Fruit fly (Drosophila melanogaster): ENCODE results near the gene CG8001.

Gene CG8001

DNA sequence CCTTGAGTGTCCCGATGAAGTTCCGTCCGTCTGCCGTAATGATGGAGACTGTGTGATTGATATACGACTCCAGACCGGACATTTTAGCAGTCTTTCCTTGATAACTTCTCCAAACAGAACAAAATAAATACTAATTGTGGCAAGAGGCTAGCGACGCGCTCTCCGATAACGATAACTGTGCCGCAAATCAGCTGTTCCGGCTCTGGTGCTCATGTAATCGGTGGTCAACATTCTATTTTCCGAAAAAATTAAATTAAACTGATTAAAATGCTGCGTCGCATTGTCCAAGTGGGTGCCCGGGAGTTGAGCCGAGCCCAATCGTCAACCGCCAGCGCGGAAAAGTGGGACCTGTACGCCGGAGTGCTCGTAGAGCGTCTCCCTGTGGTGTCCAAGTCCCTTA is 21.3 kb downstream of the CG8001 start, which contains the start of the genes CG2021 and mRpL46 (continued):
- TF ChIP-seq CG1603 (tag; optimal IDR thresholded peaks at IDR 0.05) (no peak), CG17385 (GFP tag; optimal IDR thresholded peaks at IDR 0.05) (no peak), Atf3 (GFP tag; optimal IDR thresholded peaks at IDR 0.05) (no peak), insv (GFP tag; optimal IDR thresholded peaks at IDR 0.05) (no peak), gce (GFP tag; IDR thresholded peaks at IDR 0.05) (no peak), da (GFP tag; optimal IDR thresholded peaks at IDR 0.05) (no peak), Rx (GFP tag; IDR thresholded peaks at IDR 0.05) (no peak), prd (optimal IDR thresholded peaks at IDR 0.05) (no peak), prd (GFP tag; IDR thresholded peaks at IDR 0.05) (no peak), CG12071 (GFP tag; optimal IDR thresholded peaks at IDR 0.05) (no peak), CG11093 (GFP tag; IDR thresholded peaks at IDR 0.05) (no peak), gcm (GFP tag; optimal IDR thresholded peaks at IDR 0.05) (no peak), hbn (GFP tag; IDR thresholded peaks at IDR 0.05; ENCODE audit: partially characterized antibody) (peak; percentile 28; the same call in 1 of the 2 replicates), nmo (GFP tag; optimal IDR thresholded peaks at IDR 0.05) (no peak), bigmax (GFP tag; optimal IDR thresholded peaks at IDR 0.05) (no peak), CoRest (tag; optimal IDR thresholded peaks at IDR 0.05) (no peak), CG8388 (GFP tag; optimal IDR thresholded peaks at IDR 0.05) (no peak), Med (GFP tag) (peak; percentile 59), sqz (GFP tag; optimal IDR thresholded peaks at IDR 0.05) (no peak), Scr (GFP tag; IDR thresholded peaks at IDR 0.05; ENCODE audit: partially characterized antibody) (peak; percentile 37), CG12236 (GFP tag; optimal IDR thresholded peaks at IDR 0.05) (no peak), scrt (GFP tag; optimal IDR thresholded peaks at IDR 0.05) (no peak), H2.0 (GFP tag; IDR thresholded peaks at IDR 0.05) (no peak), fu2 (GFP tag; optimal IDR thresholded peaks at IDR 0.05) (no peak), Camta (GFP tag; optimal IDR thresholded peaks at IDR 0.05) (no peak), CG10267 (tag; optimal IDR thresholded peaks at IDR 0.05) (no peak), Dll (GFP tag; IDR thresholded peaks at IDR 0.05; ENCODE audit: partially characterized antibody) (peak; percentile 63; the same call in 2 of the 4 replicates), CG17568 (GFP tag; optimal IDR thresholded peaks at IDR 0.05) (no peak), ind (GFP tag; optimal IDR thresholded peaks at IDR 0.05) (no peak), CG33557 (GFP tag; optimal IDR thresholded peaks at IDR 0.05) (no peak), D19B (GFP tag; optimal IDR thresholded peaks at IDR 0.05) (no peak), az2 (GFP tag; optimal IDR thresholded peaks at IDR 0.05) (no peak), caup (GFP tag; optimal IDR thresholded peaks at IDR 0.05; ENCODE audit: severe bottlenecking) (no peak), Drgx (GFP tag; IDR thresholded peaks at IDR 0.05) (no peak), CG7963 (GFP tag; IDR thresholded peaks at IDR 0.05; ENCODE audit: partially characterized antibody) (peak; percentile 49; the same call in 1 of the 3 replicates), CG2116 (GFP tag; optimal IDR thresholded peaks at IDR 0.05) (peak; percentile 26), CG10366 (GFP tag; IDR thresholded peaks at IDR 0.05) (no peak), CG2202 (tag; optimal IDR thresholded peaks at IDR 0.05) (no peak), MBD-R2 (GFP tag; IDR thresholded peaks at IDR 0.05) (peak; percentile 86), CG6791 (GFP tag; IDR thresholded peaks at IDR 0.05; ENCODE audit: partially characterized antibody) (peak; percentile 36; the same call in 1 of the 3 replicates), CG11398 (GFP tag; optimal IDR thresholded peaks at IDR 0.05) (no peak), crp (GFP tag; optimal IDR thresholded peaks at IDR 0.05) (peak in 1 of 2 experiments; percentile 86), CG32767 (GFP tag; IDR thresholded peaks at IDR 0.05) (no peak), HLH4C (GFP tag; IDR thresholded peaks at IDR 0.05; ENCODE audit: partially characterized antibody) (peak; percentile 64), ato (GFP tag; IDR thresholded peaks at IDR 0.05; ENCODE audit: partially characterized antibody) (peak; percentile 32; the same call in 1 of the 2 replicates), HLH3B (GFP tag; IDR thresholded peaks at IDR 0.05) (no peak), sna (GFP tag; IDR thresholded peaks at IDR 0.05; ENCODE audit: partially characterized antibody) (peak; percentile 48; the same call in 1 of the 2 replicates), CG8281 (tag; optimal IDR thresholded peaks at IDR 0.05) (no peak), lilli (GFP tag; optimal IDR thresholded peaks at IDR 0.05) (no peak), Opbp (GFP tag; IDR thresholded peaks at IDR 0.05; ENCODE audit: partially characterized antibody) (peak; percentile 41; the same call in 2 of the 3 replicates)
